Fruit fly (Drosophila melanogaster) whole organism, embryonic: ENCODE measurements around the gene Mst98Cb.

Experiments
- Abd-B ChIP-seq: fragments of 200-800 bp; sonication (Bioruptor generic); optimal IDR thresholded peaks from 2 replicates; lab custom pipeline; 2018; ENCODE audit warnings: missing biosample characterization, mild to moderate bottlenecking, missing genetic modification characterization, moderate library complexity
- Blimp-1 ChIP-seq: fragments of 200-800 bp; sonication (Bioruptor generic); optimal IDR thresholded peaks from 3 replicates; lab custom pipeline; 2018; ENCODE audit warnings: missing biosample characterization, missing genetic modification characterization, mild to moderate bottlenecking, moderate library complexity, missing genetic modification reagents
- CG11247 ChIP-seq: fragments of 200-800 bp; sonication (Bioruptor generic); IDR thresholded peaks from 2 replicates; pipeline ENCODE4 v1.3.6; 2022; ENCODE audit warnings: missing biosample characterization, missing genetic modification characterization
- CG13287 ChIP-seq: fragments of 200-800 bp; sonication (Bioruptor generic); IDR thresholded peaks from 2 replicates; pipeline ENCODE4 v1.3.6; 2022; ENCODE audit warnings: missing biosample characterization, missing genetic modification characterization; ENCODE audit not compliant: partially characterized antibody
- CG1647 ChIP-seq: fragments of 200-800 bp; sonication (Bioruptor generic); optimal IDR thresholded peaks from 3 replicates; lab custom pipeline; 2016; ENCODE audit warnings: missing biosample characterization, missing genetic modification characterization
- CG16863 ChIP-seq: fragments of 200-800 bp; sonication (Bioruptor generic); optimal IDR thresholded peaks from 3 replicates; lab custom pipeline; 2016; ENCODE audit warnings: missing biosample characterization, missing genetic modification characterization
- CG17328 ChIP-seq: fragments of 200-800 bp; sonication (Bioruptor generic); IDR thresholded peaks from 2 replicates; pipeline ENCODE4 v1.3.6; 2022; ENCODE audit warnings: missing biosample characterization, missing genetic modification characterization
- CG18619 ChIP-seq: fragments of 200-800 bp; sonication (Bioruptor generic); optimal IDR thresholded peaks from 3 replicates; lab custom pipeline; 2017; ENCODE audit warnings: missing biosample characterization, mild to moderate bottlenecking, missing genetic modification characterization
- CG2129 ChIP-seq: fragments of 200-800 bp; sonication (Bioruptor generic); IDR thresholded peaks from 2 replicates; pipeline ENCODE4 v1.3.6; 2022; ENCODE audit warnings: missing biosample characterization, missing genetic modification characterization; ENCODE audit not compliant: partially characterized antibody
- CG34224 ChIP-seq: fragments of 200-800 bp; sonication (Bioruptor generic); IDR thresholded peaks from 3 replicates; pipeline ENCODE4 v1.3.6; 2022; ENCODE audit warnings: missing biosample characterization, missing genetic modification characterization; ENCODE audit not compliant: partially characterized antibody
- CG6175 ChIP-seq: fragments of 200-800 bp; sonication (Bioruptor generic); IDR thresholded peaks from 3 replicates; pipeline ENCODE4 v1.3.6; 2022; ENCODE audit warnings: missing biosample characterization, missing genetic modification characterization
- CG9932 ChIP-seq: fragments of 200-800 bp; sonication (Bioruptor generic); IDR thresholded peaks from 2 replicates; pipeline ENCODE4 v1.3.6; 2022; ENCODE audit warnings: missing biosample characterization, missing genetic modification characterization
- CoRest ChIP-seq: fragments of 200-800 bp; sonication (Bioruptor generic); optimal IDR thresholded peaks from 3 replicates; lab custom pipeline; 2018; ENCODE audit warnings: missing biosample characterization, mild to moderate bottlenecking, missing genetic modification characterization, moderate library complexity
- E2f1 ChIP-seq: fragments of 200-800 bp; sonication (Bioruptor generic); IDR thresholded peaks from 2 replicates; pipeline ENCODE4 v1.3.6; 2022; ENCODE audit warnings: missing biosample characterization, missing genetic modification characterization
- Eip74EF ChIP-seq, 2 experiments: fragments of 200-800 bp in 1 of 2; fragments of >200 bp in 1 of 2; sonication (Bioruptor generic) in 1 of 2; optimal IDR thresholded peaks; 2 replicates each; lab custom pipeline; 2017 to 2019; ENCODE audit warnings: missing biosample characterization in 2 of 2, missing genetic modification characterization in 2 of 2, mild to moderate bottlenecking in 1 of 2, moderate library complexity in 1 of 2
- HHEX ChIP-seq: fragments of 200-800 bp; sonication (Bioruptor generic); optimal IDR thresholded peaks from 3 replicates; lab custom pipeline; 2017; ENCODE audit warnings: missing biosample characterization, mild to moderate bottlenecking, missing genetic modification characterization, missing genetic modification reagents
- HLH3B ChIP-seq: fragments of 200-800 bp; sonication (Bioruptor generic); IDR thresholded peaks from 2 replicates; pipeline ENCODE4 v1.3.6; 2022; ENCODE audit warnings: missing biosample characterization, missing genetic modification characterization
- HLH4C ChIP-seq: fragments of 200-800 bp; sonication (Bioruptor generic); IDR thresholded peaks from 3 replicates; pipeline ENCODE4 v1.3.6; 2022; ENCODE audit warnings: missing biosample characterization, missing genetic modification characterization; ENCODE audit not compliant: partially characterized antibody
- MESR4 ChIP-seq: fragments of 200-800 bp; sonication (Bioruptor generic); optimal IDR thresholded peaks from 2 replicates; lab custom pipeline; 2018; ENCODE audit warnings: missing biosample characterization, mild to moderate bottlenecking, missing genetic modification characterization, moderate library complexity
- NFAT ChIP-seq: fragments of 200-800 bp; sonication (Bioruptor generic); IDR thresholded peaks from 2 replicates; pipeline ENCODE4 v1.3.6; 2022; ENCODE audit warnings: missing biosample characterization, missing genetic modification characterization
- NfI ChIP-seq: fragments of 200-800 bp; sonication (Bioruptor generic); optimal IDR thresholded peaks from 3 replicates; lab custom pipeline; 2018; ENCODE audit warnings: missing biosample characterization, mild to moderate bottlenecking, missing genetic modification characterization, moderate library complexity
- amos ChIP-seq: fragments of 200-800 bp; sonication (Bioruptor generic); IDR thresholded peaks from 2 replicates; pipeline ENCODE4 v1.3.6; 2022; ENCODE audit warnings: missing biosample characterization, missing genetic modification characterization; ENCODE audit not compliant: partially characterized antibody
- ap ChIP-seq: fragments of 200-800 bp; sonication (Bioruptor generic); IDR thresholded peaks from 2 replicates; pipeline ENCODE4 v1.3.6; 2022; ENCODE audit warnings: missing biosample characterization, missing genetic modification characterization
- bcd ChIP-seq: fragments of 200-800 bp; sonication (Bioruptor generic); optimal IDR thresholded peaks from 2 replicates; lab custom pipeline; 2017; ENCODE audit warnings: missing biosample characterization, mild to moderate bottlenecking, missing genetic modification characterization
- bsh ChIP-seq, 2 experiments: fragments of 200-800 bp; sonication (Bioruptor generic); optimal IDR thresholded peaks; 2 replicates each; lab custom pipeline; 2017 to 2018; ENCODE audit warnings: mild to moderate bottlenecking in 2 of 2, missing biosample characterization in 2 of 2, missing genetic modification characterization in 2 of 2, moderate library complexity in 1 of 2
- caup ChIP-seq: fragments of 200-800 bp; sonication (Bioruptor generic); optimal IDR thresholded peaks from 3 replicates; lab custom pipeline; 2017; ENCODE audit warnings: missing biosample characterization, mild to moderate bottlenecking, missing genetic modification characterization, moderate library complexity; ENCODE audit not compliant: severe bottlenecking
- chif ChIP-seq, 2 experiments: fragments of 200-800 bp; sonication (Bioruptor generic); optimal IDR thresholded peaks; 3 replicates each; lab custom pipeline; 2016; ENCODE audit warnings: missing biosample characterization in 2 of 2, missing genetic modification characterization in 2 of 2
- ci ChIP-seq: fragments of 200-800 bp; sonication (Bioruptor generic); IDR thresholded peaks from 3 replicates; pipeline ENCODE4 v1.3.6; 2022; ENCODE audit warnings: missing biosample characterization, missing genetic modification characterization
- crc ChIP-seq: fragments of 200-800 bp; sonication (Bioruptor generic); optimal IDR thresholded peaks from 2 replicates; lab custom pipeline; 2016; ENCODE audit warnings: missing biosample characterization, missing genetic modification characterization
- dan ChIP-seq: fragments of 200-800 bp; sonication (Bioruptor generic); IDR thresholded peaks from 2 replicates; pipeline ENCODE4 v1.3.6; 2022; ENCODE audit warnings: missing biosample characterization, missing genetic modification characterization
- danr ChIP-seq: fragments of 200-800 bp; sonication (Bioruptor generic); IDR thresholded peaks from 2 replicates; pipeline ENCODE4 v1.3.6; 2022; ENCODE audit warnings: missing biosample characterization, missing genetic modification characterization
- dm ChIP-seq: fragments of 200-800 bp; sonication (Bioruptor generic); optimal IDR thresholded peaks from 3 replicates; lab custom pipeline; 2016; ENCODE audit warnings: missing biosample characterization, missing genetic modification characterization
- dpn ChIP-seq, 2 experiments: fragments of 200-800 bp; sonication (Bioruptor generic); optimal IDR thresholded peaks; 3 replicates each; lab custom pipeline; 2016; ENCODE audit warnings: missing biosample characterization in 2 of 2, missing genetic modification characterization in 2 of 2
- gfzf ChIP-seq: fragments of 200-800 bp; sonication (Bioruptor generic); optimal IDR thresholded peaks from 2 replicates; lab custom pipeline; 2016; ENCODE audit warnings: missing biosample characterization, mild to moderate bottlenecking, missing genetic modification characterization, moderate library complexity
- jigr1 ChIP-seq: fragments of 200-800 bp; sonication (Bioruptor generic); IDR thresholded peaks from 3 replicates; pipeline ENCODE4 v1.3.6; 2022; ENCODE audit warnings: missing biosample characterization, missing genetic modification characterization
- kah ChIP-seq: fragments of 200-800 bp; sonication (Bioruptor generic); optimal IDR thresholded peaks from 2 replicates; lab custom pipeline; 2018; ENCODE audit warnings: missing biosample characterization, mild to moderate bottlenecking, missing genetic modification characterization
- kay ChIP-seq: fragments of 200-800 bp; sonication (Bioruptor generic); optimal IDR thresholded peaks from 2 replicates; lab custom pipeline; 2016; ENCODE audit warnings: missing biosample characterization, missing genetic modification characterization
- lab ChIP-seq: fragments of 200-800 bp; sonication (Bioruptor generic); optimal IDR thresholded peaks from 3 replicates; lab custom pipeline; 2017; ENCODE audit warnings: missing biosample characterization, missing genetic modification characterization, mild to moderate bottlenecking, moderate library complexity, missing genetic modification reagents
- pho ChIP-seq: fragments of 200-800 bp; sonication (Bioruptor generic); optimal IDR thresholded peaks from 2 replicates; lab custom pipeline; 2016; ENCODE audit warnings: missing biosample characterization, missing genetic modification characterization
- phol ChIP-seq: fragments of 200-800 bp; sonication (Bioruptor generic); optimal IDR thresholded peaks from 3 replicates; lab custom pipeline; 2018; ENCODE audit warnings: missing biosample characterization, mild to moderate bottlenecking, missing genetic modification characterization, moderate library complexity
- rib ChIP-seq: fragments of 200-800 bp; sonication (Bioruptor generic); IDR thresholded peaks from 2 replicates; pipeline ENCODE4 v1.3.6; 2022; ENCODE audit warnings: missing biosample characterization, missing genetic modification characterization
- shn ChIP-seq: fragments of 200-800 bp; sonication (Bioruptor generic); optimal IDR thresholded peaks from 3 replicates; lab custom pipeline; 2016; ENCODE audit warnings: missing biosample characterization, missing genetic modification characterization
- sima ChIP-seq: fragments of 200-800 bp; sonication (Bioruptor generic); optimal IDR thresholded peaks from 2 replicates; lab custom pipeline; 2016; ENCODE audit warnings: missing biosample characterization, missing genetic modification characterization
- slbo ChIP-seq: fragments of 200-800 bp; sonication (Bioruptor generic); IDR thresholded peaks from 2 replicates; pipeline ENCODE4 v1.3.6; 2022; ENCODE audit warnings: missing biosample characterization, missing genetic modification characterization
- slou ChIP-seq: fragments of 200-800 bp; sonication (Bioruptor generic); optimal IDR thresholded peaks from 3 replicates; lab custom pipeline; 2016; ENCODE audit warnings: missing biosample characterization, missing genetic modification characterization
- tgo ChIP-seq: fragments of 200-800 bp; sonication (Bioruptor generic); IDR thresholded peaks from 3 replicates; pipeline ENCODE4 v1.3.6; 2022; ENCODE audit warnings: missing biosample characterization, missing genetic modification characterization
- tio ChIP-seq: fragments of 200-800 bp; sonication (Bioruptor generic); optimal IDR thresholded peaks from 2 replicates; lab custom pipeline; 2017; ENCODE audit warnings: missing biosample characterization, missing genetic modification characterization, inconsistent platforms
- zen2 ChIP-seq: fragments of 200-800 bp; sonication (Bioruptor generic); IDR thresholded peaks from 3 replicates; pipeline ENCODE4 v1.3.6; 2022; ENCODE audit warnings: missing biosample characterization, missing genetic modification characterization; ENCODE audit not compliant: partially characterized antibody

Mst98Cb gene

DNA sequence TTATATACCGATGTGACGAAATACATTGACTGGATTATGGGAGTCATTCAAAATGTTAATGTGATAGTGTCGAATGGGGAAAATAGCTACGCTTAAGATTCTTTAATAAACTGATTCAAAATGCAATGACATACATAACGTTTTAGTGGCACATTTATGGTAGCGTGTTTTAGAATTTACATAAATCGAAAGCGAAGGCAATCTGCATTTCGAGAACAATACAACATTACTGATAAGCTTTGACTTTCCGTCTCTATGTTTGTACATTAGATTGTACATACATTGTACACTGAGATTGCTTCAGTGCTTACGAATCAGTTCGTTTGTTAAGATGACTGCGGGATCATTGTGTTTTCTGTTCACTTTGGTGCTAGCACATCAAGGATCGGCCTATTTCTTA lies 9.2 kb upstream of the Mst98Cb start, which contains the start of gene CG34437:
Gene CG34437 (plus strand): TSS at position 301 of the 400 bp plus-strand sequence.
- TF ChIP-seq dpn (GFP tag; optimal IDR thresholded peaks at IDR 0.05; lab: Kevin White, UChicago) (no peak), dan (GFP tag; lab: Robert Waterston, UW) (no peak), kah (GFP tag; lab: Kevin White, UChicago) (no peak), shn (GFP tag; lab: Kevin White, UChicago) (no peak), rib (GFP tag; lab: Robert Waterston, UW) (no peak), dm (GFP tag; lab: Kevin White, UChicago) (no peak), crc (no peak), CG18619 (GFP tag; lab: Kevin White, UChicago) (no peak), HLH4C (GFP tag; lab: Robert Waterston, UW) (no peak), amos (no peak), CG16863 (GFP tag; lab: Kevin White, UChicago) (no peak), bcd (GFP tag; lab: Kevin White, UChicago) (no peak), CoRest (tag; lab: Kevin White, UChicago) (no peak), phol (tag; lab: Kevin White, UChicago) (no peak), ap (GFP tag; lab: Robert Waterston, UW) (no peak)

DNA sequence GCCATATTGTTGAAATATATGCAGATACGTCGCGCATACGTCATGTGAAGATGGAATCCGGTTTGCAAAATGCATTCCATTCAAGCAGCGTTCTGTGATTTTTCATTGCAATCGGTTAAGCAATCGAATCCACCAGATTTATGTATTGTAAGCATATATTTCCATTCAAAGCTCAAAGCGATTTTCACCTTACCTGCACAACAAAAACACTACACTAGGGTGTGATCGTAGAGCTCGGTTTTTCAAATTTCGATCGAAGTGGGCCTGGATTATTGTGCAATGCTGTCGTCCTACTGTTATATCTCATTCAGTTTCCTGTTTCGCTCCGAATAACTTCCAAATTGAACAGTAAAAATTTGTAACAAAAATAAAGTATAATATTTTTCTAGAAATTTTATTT lies 1.6 kb upstream of the Mst98Cb start, which contains the start of gene Mst98Ca:
Gene Mst98Ca (plus strand): TSS at position 301 of the 400 bp plus-strand sequence.
- TF ChIP-seq gfzf (GFP tag; lab: Kevin White, UChicago) = no peak
- no peak for TF ChIP-seq CG6175 (GFP tag; lab: Robert Waterston, UW)
- no peak for TF ChIP-seq jigr1 (GFP tag; lab: Robert Waterston, UW)
- TF ChIP-seq Eip74EF (GFP tag; optimal IDR thresholded peaks at IDR 0.05; lab: Kevin White, UChicago) = no peak
- TF ChIP-seq pho = no peak
- no peak for TF ChIP-seq E2f1
- no peak for TF ChIP-seq NFAT (GFP tag; lab: Robert Waterston, UW)
- TF ChIP-seq CG1647 = no peak
- no peak for TF ChIP-seq MESR4 (GFP tag; lab: Kevin White, UChicago)
- no peak for TF ChIP-seq CG34224 (GFP tag; lab: Robert Waterston, UW)
- no peak for TF ChIP-seq Abd-B (GFP tag; lab: Kevin White, UChicago)

DNA sequence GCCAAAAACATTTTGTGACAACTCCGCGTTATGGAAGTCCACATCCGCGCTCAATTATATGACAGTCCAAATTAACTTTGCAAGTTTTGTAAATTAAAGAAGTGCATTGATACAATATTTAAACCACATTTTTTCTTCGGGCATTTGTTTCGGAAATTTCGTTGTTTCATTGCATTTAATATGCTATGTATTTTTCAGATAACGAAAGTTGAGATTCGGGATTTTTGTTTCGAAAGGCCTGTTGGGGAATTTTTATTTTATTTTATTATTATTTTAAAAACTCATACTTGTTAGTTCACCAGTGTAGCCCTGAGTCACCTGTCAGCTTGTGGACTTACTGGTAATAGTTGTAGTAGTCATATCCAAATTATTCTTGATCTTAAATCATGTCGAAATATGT lies 1.1 kb downstream of the Mst98Cb start, which contains the start of gene UQCR-14L:
Gene UQCR-14L (plus strand): TSS at position 301 of the 400 bp plus-strand sequence.
- TF ChIP-seq HHEX (no peak), ci (no peak), tio (no peak), CG13287 (GFP tag; lab: Robert Waterston, UW) (no peak), danr (GFP tag; lab: Robert Waterston, UW) (no peak), Blimp-1 (no peak), sima (GFP tag; lab: Kevin White, UChicago) (no peak), bsh (GFP tag; optimal IDR thresholded peaks at IDR 0.05; lab: Kevin White, UChicago) (no peak), CG2129 (no peak), slou (GFP tag; lab: Kevin White, UChicago) (no peak)

DNA sequence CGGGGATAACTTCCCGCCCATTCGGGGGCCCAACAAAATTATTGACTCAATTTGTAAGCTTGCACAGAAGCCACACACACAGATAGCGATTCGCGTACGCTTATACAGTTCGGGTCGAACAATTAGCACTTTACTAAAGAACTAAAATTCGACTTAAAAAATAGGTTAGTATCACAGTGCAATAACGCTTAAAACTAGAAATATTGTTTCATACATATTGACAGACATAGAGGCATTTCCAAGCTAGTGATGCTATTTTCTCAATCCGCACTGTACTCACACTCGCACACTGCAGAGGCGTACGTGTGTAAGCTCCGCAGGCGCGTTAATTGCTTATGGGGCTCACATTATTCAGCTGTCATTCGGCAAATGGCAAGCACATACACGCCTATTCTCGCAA lies 4.9 kb downstream of the Mst98Cb start:
- TF ChIP-seq zen2 (GFP tag; lab: Robert Waterston, UW) (no peak), CG9932 (GFP tag; lab: Robert Waterston, UW) (0 out of 2 replicates have a peak, but pooled peaks have one; percentile 9), HLH3B (GFP tag; lab: Robert Waterston, UW) (0 out of 2 replicates have a peak, but pooled peaks have one; percentile 14), caup (GFP tag; lab: Kevin White, UChicago) (no peak), lab (GFP tag; lab: Kevin White, UChicago) (peak; percentile 72), tgo (GFP tag; lab: Robert Waterston, UW) (peak; percentile 34; the same call in 1 of the 3 replicates), kay (no peak), NfI (GFP tag; lab: Kevin White, UChicago) (peak; percentile 6), CG17328 (GFP tag; lab: Robert Waterston, UW) (peak; percentile 11; the same call in 1 of the 2 replicates), CG11247 (GFP tag; lab: Robert Waterston, UW) (0 out of 2 replicates have a peak, but pooled peaks have one; percentile 23), slbo (GFP tag; lab: Robert Waterston, UW) (peak; percentile 52), chif (GFP tag; optimal IDR thresholded peaks at IDR 0.05; lab: Kevin White, UChicago) (no peak)
